Worm (Caenorhabditis elegans): ENCODE results near the gene ugt-44.

DNA sequence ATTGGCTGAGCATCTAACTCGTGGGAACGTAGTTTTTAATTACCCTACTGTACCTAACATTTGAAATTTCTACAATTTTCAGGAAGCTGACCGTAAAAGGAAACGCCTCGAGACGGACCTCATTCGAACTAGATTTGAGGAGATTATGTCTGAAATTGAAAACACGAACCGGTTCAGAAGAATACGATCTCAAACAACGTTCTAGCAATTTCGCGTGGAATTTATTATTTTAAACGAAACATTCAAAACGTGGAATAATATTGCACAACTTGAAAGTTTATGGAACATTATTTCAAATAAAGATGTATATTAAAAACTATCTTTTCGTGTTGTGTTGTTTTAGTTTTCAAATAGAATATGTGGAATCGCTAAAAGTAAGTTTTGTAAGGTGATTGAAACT lies 26.0 kb upstream of the ugt-44 start, which contains the start of gene F13B12.7:
- no peak for TF ChIP-seq nhr-11 (tag; optimal IDR thresholded peaks at IDR 0.05)
- no peak for TF ChIP-seq ZK546.5 (tag; optimal IDR thresholded peaks at IDR 0.05)
- TF ChIP-seq gei-8 (GFP tag; optimal IDR thresholded peaks at IDR 0.05) = no peak
- TF ChIP-seq nhr-6 (tag; optimal IDR thresholded peaks at IDR 0.05) = no peak

All from whole organism, L4 larva.